Fruit fly (Drosophila melanogaster) whole organism, embryonic: ENCODE results near the gene c-cup.

Experiments used
- lab ChIP-seq: fragments of 200-800 bp; sonication (Bioruptor generic); optimal IDR thresholded peaks from 3 replicates; lab custom pipeline; 2017; ENCODE audit warnings: missing biosample characterization, missing genetic modification characterization, mild to moderate bottlenecking, moderate library complexity, missing genetic modification reagents
- mld ChIP-seq: fragments of 200-800 bp; sonication (Bioruptor generic); IDR thresholded peaks from 3 replicates; pipeline ENCODE4 v1.3.6; 2022; ENCODE audit warnings: missing biosample characterization, missing genetic modification characterization; ENCODE audit not compliant: partially characterized antibody
- tgo ChIP-seq: fragments of 200-800 bp; sonication (Bioruptor generic); IDR thresholded peaks from 3 replicates; pipeline ENCODE4 v1.3.6; 2022; ENCODE audit warnings: missing biosample characterization, missing genetic modification characterization

c-cup gene

DNA sequence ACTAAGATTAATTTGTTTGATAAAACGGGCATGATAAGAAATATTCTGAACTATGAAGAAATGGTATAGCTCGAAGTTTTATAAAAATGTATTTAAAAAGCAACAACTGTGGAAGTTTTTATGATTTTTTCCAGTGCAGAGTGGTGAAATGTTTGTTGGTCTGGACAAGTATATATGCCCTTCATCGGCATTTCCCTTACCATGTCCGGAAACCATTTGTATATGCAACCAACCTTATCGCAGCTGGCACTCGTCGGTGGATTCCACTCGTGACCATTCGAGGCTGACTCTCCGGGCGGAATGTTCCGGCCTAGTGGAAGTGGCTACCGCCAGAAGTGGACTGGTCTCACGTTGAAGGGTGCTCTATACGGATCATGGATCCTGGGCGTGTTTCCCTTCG, 48.6 kb downstream of the c-cup start, which contains the start of gene Gr22e:
Gene Gr22e, plus strand, starts transcription at position 301 of the 400 bp plus-strand sequence.
- TF ChIP-seq mld (GFP tag; lab: Robert Waterston, UW) (no peak), lab (GFP tag; lab: Kevin White, UChicago) (no peak), tgo (GFP tag; lab: Robert Waterston, UW) (no peak)
- TF ChIP-seq, all 482 proteins: peak for 0
